Fruit fly (Drosophila melanogaster) whole organism, prepupa: ENCODE measurements around the gene CG13857.

Experiments used
- Blimp-1 ChIP-seq: fragments of 200-800 bp; sonication (Bioruptor generic); optimal IDR thresholded peaks from 3 replicates; lab custom pipeline; 2017; ENCODE audit warnings: missing biosample characterization, missing genetic modification characterization, mild to moderate bottlenecking, moderate library complexity, missing genetic modification reagents
- CG10631 ChIP-seq: fragments of 200-800 bp; sonication (Bioruptor generic); optimal IDR thresholded peaks from 2 replicates; lab custom pipeline; 2016; ENCODE audit warnings: missing biosample characterization, missing genetic modification characterization
- CG10669 ChIP-seq: fragments of 200-800 bp; sonication (Bioruptor generic); optimal IDR thresholded peaks from 3 replicates; lab custom pipeline; 2018; ENCODE audit warnings: missing biosample characterization, mild to moderate bottlenecking, missing genetic modification characterization, moderate library complexity
- CG11294 ChIP-seq: fragments of 200-800 bp; sonication (Bioruptor generic); IDR thresholded peaks from 2 replicates; pipeline ENCODE4 v1.3.6; 2022; ENCODE audit warnings: missing biosample characterization, missing genetic modification characterization
- CG11762 ChIP-seq: fragments of 200-800 bp; sonication (Bioruptor generic); optimal IDR thresholded peaks from 3 replicates; lab custom pipeline; 2016; ENCODE audit warnings: missing biosample characterization, missing genetic modification characterization; ENCODE audit not compliant: insufficient read depth
- CG11902 ChIP-seq: fragments of 200-800 bp; sonication (Bioruptor generic); optimal IDR thresholded peaks from 3 replicates; lab custom pipeline; 2016; ENCODE audit warnings: missing biosample characterization, missing genetic modification characterization
- CG1621 ChIP-seq: fragments of 200-800 bp; sonication (Bioruptor generic); optimal IDR thresholded peaks from 3 replicates; lab custom pipeline; 2018; ENCODE audit warnings: missing biosample characterization, mild to moderate bottlenecking, missing genetic modification characterization
- CG16779 ChIP-seq: fragments of 200-800 bp; sonication (Bioruptor generic); optimal IDR thresholded peaks from 3 replicates; lab custom pipeline; 2017; ENCODE audit warnings: missing biosample characterization, mild to moderate bottlenecking, missing genetic modification characterization
- CG3032 ChIP-seq: fragments of 200-800 bp; optimal IDR thresholded peaks from 2 replicates; lab custom pipeline; 2019; ENCODE audit warnings: missing biosample characterization, mild to moderate bottlenecking, missing genetic modification characterization, moderate library complexity
- CG34406 ChIP-seq: fragments of 200-800 bp; sonication (Bioruptor generic); optimal IDR thresholded peaks from 3 replicates; lab custom pipeline; 2016; ENCODE audit warnings: missing biosample characterization, missing genetic modification characterization
- CG4318 ChIP-seq: fragments of 200-800 bp; sonication (Bioruptor generic); optimal IDR thresholded peaks from 3 replicates; lab custom pipeline; 2017; ENCODE audit warnings: missing biosample characterization, mild to moderate bottlenecking, missing genetic modification characterization
- CG6163 ChIP-seq: fragments of 200-800 bp; sonication (Bioruptor generic); IDR thresholded peaks from 3 replicates; pipeline ENCODE4 v1.3.6; 2022; ENCODE audit warnings: missing biosample characterization, missing genetic modification characterization
- CG6276 ChIP-seq: fragments of 200-800 bp; sonication (Bioruptor generic); optimal IDR thresholded peaks from 2 replicates; lab custom pipeline; 2017; ENCODE audit warnings: missing biosample characterization, mild to moderate bottlenecking, missing genetic modification characterization
- CG6854 ChIP-seq: fragments of 200-800 bp; sonication (Bioruptor generic); optimal IDR thresholded peaks from 2 replicates; lab custom pipeline; 2017; ENCODE audit warnings: missing biosample characterization, mild to moderate bottlenecking, missing genetic modification characterization
- CG8319 ChIP-seq: fragments of 200-800 bp; sonication (Bioruptor generic); optimal IDR thresholded peaks from 3 replicates; lab custom pipeline; 2016; ENCODE audit warnings: missing biosample characterization, missing genetic modification characterization
- CG8632 ChIP-seq: fragments of 200-800 bp; sonication (Bioruptor generic); optimal IDR thresholded peaks from 3 replicates; lab custom pipeline; 2016; ENCODE audit warnings: missing biosample characterization, missing genetic modification characterization
- CG9139 ChIP-seq: fragments of 200-800 bp; sonication (Bioruptor generic); optimal IDR thresholded peaks from 3 replicates; lab custom pipeline; 2017; ENCODE audit warnings: missing biosample characterization, mild to moderate bottlenecking, missing genetic modification characterization
- Eip75B ChIP-seq: fragments of 200-800 bp; sonication (Bioruptor generic); optimal IDR thresholded peaks from 3 replicates; lab custom pipeline; 2016; ENCODE audit warnings: missing biosample characterization, missing genetic modification characterization
- Eip78C ChIP-seq: fragments of 200-800 bp; sonication (Bioruptor generic); peaks from one replicate; lab custom pipeline; 2016; ENCODE audit warnings: missing biosample characterization, missing genetic modification characterization
- Eip93F ChIP-seq: fragments of 200-800 bp; sonication (Bioruptor generic); optimal IDR thresholded peaks from 2 replicates; lab custom pipeline; 2016; ENCODE audit warnings: missing biosample characterization, mild to moderate bottlenecking, missing genetic modification characterization
- Ets96B ChIP-seq: fragments of 200-800 bp; optimal IDR thresholded peaks from 2 replicates; lab custom pipeline; 2019; ENCODE audit warnings: missing biosample characterization, mild to moderate bottlenecking, missing genetic modification characterization, moderate library complexity
- Gug ChIP-seq: fragments of 200-800 bp; sonication (Bioruptor generic); IDR thresholded peaks from 2 replicates; pipeline ENCODE4 v1.3.6; 2022; ENCODE audit warnings: missing biosample characterization, missing genetic modification characterization
- Hr38 ChIP-seq: sonication (Bioruptor generic); optimal IDR thresholded peaks from 2 replicates; lab custom pipeline; 2016; ENCODE audit warnings: missing biosample characterization, missing genetic modification characterization
- Hr39 ChIP-seq: fragments of 200-800 bp; sonication (Bioruptor generic); optimal IDR thresholded peaks from 2 replicates; lab custom pipeline; 2016; ENCODE audit warnings: missing biosample characterization, missing genetic modification characterization
- Lpt ChIP-seq: fragments of 200-800 bp; sonication (Bioruptor generic); optimal IDR thresholded peaks from 3 replicates; lab custom pipeline; 2016; ENCODE audit warnings: missing biosample characterization, missing genetic modification characterization
- Met ChIP-seq: fragments of 200-800 bp; sonication (Bioruptor generic); optimal IDR thresholded peaks from 3 replicates; lab custom pipeline; 2016; ENCODE audit warnings: missing biosample characterization, missing genetic modification characterization
- Smox ChIP-seq: fragments of 200-800 bp; sonication (Bioruptor generic); optimal IDR thresholded peaks from 3 replicates; lab custom pipeline; 2016; ENCODE audit warnings: missing biosample characterization, missing genetic modification characterization
- Sox14 ChIP-seq: fragments of 200-800 bp; sonication (Bioruptor generic); optimal IDR thresholded peaks from 3 replicates; lab custom pipeline; 2016; ENCODE audit warnings: missing biosample characterization, missing genetic modification characterization
- acj6 ChIP-seq: fragments of 200-800 bp; sonication (Bioruptor generic); optimal IDR thresholded peaks from 3 replicates; lab custom pipeline; 2016; ENCODE audit warnings: missing biosample characterization, missing genetic modification characterization
- eg ChIP-seq: fragments of 200-800 bp; sonication (Bioruptor generic); IDR thresholded peaks from 3 replicates; pipeline ENCODE4 v1.3.6; 2022; ENCODE audit warnings: missing biosample characterization, missing genetic modification characterization
- fd85E ChIP-seq: fragments of 200-800 bp; sonication (Bioruptor generic); optimal IDR thresholded peaks from 3 replicates; lab custom pipeline; 2016; ENCODE audit warnings: missing biosample characterization, missing genetic modification characterization
- fkh ChIP-seq: fragments of 200-800 bp; sonication (Bioruptor generic); optimal IDR thresholded peaks from 3 replicates; lab custom pipeline; 2017; ENCODE audit warnings: missing biosample characterization, mild to moderate bottlenecking, missing genetic modification characterization, moderate library complexity
- lz ChIP-seq: fragments of 200-800 bp; sonication (Bioruptor generic); optimal IDR thresholded peaks from 3 replicates; lab custom pipeline; 2016; ENCODE audit warnings: missing biosample characterization, missing genetic modification characterization
- pdm3 ChIP-seq: fragments of 200-800 bp; sonication (Bioruptor generic); optimal IDR thresholded peaks from 3 replicates; lab custom pipeline; 2016; ENCODE audit warnings: missing biosample characterization, missing genetic modification characterization
- spab ChIP-seq: fragments of 200-800 bp; sonication (Bioruptor generic); optimal IDR thresholded peaks from 2 replicates; lab custom pipeline; 2017; ENCODE audit warnings: missing biosample characterization, mild to moderate bottlenecking, missing genetic modification characterization, missing genetic modification reagents
- svp ChIP-seq: fragments of 200-800 bp; sonication (Bioruptor generic); peaks from one replicate; lab custom pipeline; 2016; ENCODE audit warnings: missing biosample characterization, missing genetic modification characterization
- topi ChIP-seq: fragments of 200-800 bp; sonication (Bioruptor generic); optimal IDR thresholded peaks from 3 replicates; lab custom pipeline; 2016; ENCODE audit warnings: missing biosample characterization, missing genetic modification characterization
- vri ChIP-seq: fragments of 200-800 bp; sonication (Bioruptor generic); optimal IDR thresholded peaks from 3 replicates; lab custom pipeline; 2016; ENCODE audit warnings: missing biosample characterization, mild to moderate bottlenecking, missing genetic modification characterization

The CG13857 gene

DNA sequence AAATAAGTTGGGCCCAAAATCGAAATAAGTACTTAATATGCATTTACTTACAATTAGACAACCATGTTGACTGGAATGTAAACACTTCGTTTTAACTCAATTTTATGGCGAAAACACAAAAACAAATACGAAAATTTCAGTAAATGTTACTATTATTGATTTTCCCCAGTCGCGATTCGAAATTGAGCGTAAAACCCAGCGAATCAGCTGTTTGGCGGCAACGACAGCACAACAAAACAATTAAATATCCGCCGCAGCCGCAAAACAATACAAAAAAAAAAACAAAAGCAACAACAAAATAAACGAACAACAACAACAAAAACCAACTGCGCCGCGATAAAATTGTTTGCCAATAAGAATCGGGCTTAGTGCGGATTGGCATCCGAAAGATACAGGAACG is 4.3 kb downstream of the CG13857 start, which contains the start of the genes CAH8 and CG7059:
TSS of gene CAH8 (minus strand) at position 101 of the 400 bp plus-strand sequence.
TSS of gene CG7059 (plus strand) at position 167 of the 400 bp plus-strand sequence.
- TF ChIP-seq Hr38 (GFP tag; lab: Kevin White, UChicago) (no peak), Lpt (no peak), CG10669 (GFP tag; lab: Kevin White, UChicago) (no peak), CG8632 (no peak), Met (GFP tag; lab: Kevin White, UChicago) (no peak), vri (GFP tag; lab: Kevin White, UChicago) (no peak), pdm3 (GFP tag; lab: Kevin White, UChicago) (no peak), Eip93F (no peak), CG6163 (GFP tag; lab: Robert Waterston, UW) (no peak), CG34406 (GFP tag; lab: Kevin White, UChicago) (no peak), Eip78C (no peak), CG11762 (no peak), spab (GFP tag; lab: Kevin White, UChicago) (no peak), lz (GFP tag; lab: Kevin White, UChicago) (no peak), CG9139 (GFP tag; lab: Kevin White, UChicago) (no peak), CG11902 (GFP tag; lab: Kevin White, UChicago) (no peak), CG10631 (GFP tag; lab: Kevin White, UChicago) (no peak), topi (GFP tag; lab: Kevin White, UChicago) (no peak), CG6854 (GFP tag; lab: Kevin White, UChicago) (no peak)

dm6 chr3R:22381735-22382134 is 12.2 kb downstream of the CG13857 start, which contains the start of gene Gpdh3:
Gpdh3 (plus strand) TSS chr3R:22382035.
- TF ChIP-seq eg (no peak), CG1621 (tag; lab: Kevin White, UChicago) (no peak), acj6 (no peak), Eip93F (no peak), CG11902 (GFP tag; lab: Kevin White, UChicago) (no peak), Sox14 (no peak), vri (GFP tag; lab: Kevin White, UChicago) (no peak), CG4318 (no peak), Hr39 (GFP tag; lab: Kevin White, UChicago) (no peak), Gug (GFP tag; lab: Robert Waterston, UW) (no peak)
- TF ChIP-seq, all 60 proteins: peak for 0

dm6 chr3R:22381077-22381476 is 12.8 kb downstream of the CG13857 start, which contains the start of gene CG43342:
CG43342 (plus strand) TSS chr3R:22381340.
- TF ChIP-seq Smox (GFP tag; lab: Kevin White, UChicago) (no peak), fkh (GFP tag; lab: Kevin White, UChicago) (peak; percentile 64)

DNA sequence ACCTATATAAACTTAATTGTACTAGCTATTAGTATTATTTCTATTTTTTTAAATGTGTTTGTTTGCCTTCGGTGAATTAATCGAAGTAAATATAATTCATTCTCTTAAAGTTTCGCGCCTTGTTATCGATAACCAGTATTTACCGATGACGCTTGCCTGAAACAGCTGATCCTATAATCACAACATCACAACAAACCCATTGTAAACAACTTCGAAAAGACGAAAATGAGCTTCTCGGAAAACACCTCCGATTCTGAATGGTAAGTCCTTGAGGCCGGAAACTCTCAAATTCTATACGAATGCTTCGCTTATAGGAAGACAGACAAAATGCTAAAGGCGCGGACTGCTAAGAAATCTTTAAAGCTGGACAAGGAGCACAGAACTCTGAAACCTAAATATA is 14.0 kb downstream of the CG13857 start, which contains the start of gene CG34149:
TSS of gene CG34149 (plus strand) at position 187 of the 400 bp plus-strand sequence.
- no peak for TF ChIP-seq CG8319 (GFP tag; lab: Kevin White, UChicago)
- TF ChIP-seq CG3032 = no peak
- peak; percentile 82 for TF ChIP-seq fkh (GFP tag; lab: Kevin White, UChicago)
- no peak for TF ChIP-seq CG10669 (GFP tag; lab: Kevin White, UChicago)
- no peak for TF ChIP-seq CG16779
- TF ChIP-seq CG6854 (GFP tag; lab: Kevin White, UChicago) = no peak
- no peak for TF ChIP-seq fd85E
- no peak for TF ChIP-seq Ets96B (tag; lab: Kevin White, UChicago)
- no peak for TF ChIP-seq svp (GFP tag; lab: Kevin White, UChicago)

DNA sequence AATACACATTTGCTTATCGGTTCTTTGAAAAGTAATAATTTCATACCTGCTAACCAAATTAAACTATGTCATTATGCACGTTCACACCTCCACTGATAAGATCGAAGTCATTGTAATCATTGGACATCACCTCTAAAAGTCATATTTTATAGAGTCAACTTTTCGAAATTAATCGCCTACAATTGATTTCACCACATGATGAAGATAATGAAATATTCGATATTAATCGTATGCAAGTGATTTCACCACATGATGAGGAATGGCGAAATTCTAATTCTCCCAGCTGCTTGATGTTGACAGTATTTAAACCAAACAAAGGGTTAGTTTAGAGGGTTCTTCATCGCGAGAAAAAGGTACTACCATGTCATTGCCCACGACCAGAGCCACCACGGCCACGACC is 18.2 kb downstream of the CG13857 start, which contains the start of gene CG18596:
TSS of gene CG18596 (plus strand) at position 250 of the 400 bp plus-strand sequence.
- TF ChIP-seq vri (GFP tag; lab: Kevin White, UChicago) (no peak), CG10669 (GFP tag; lab: Kevin White, UChicago) (no peak), Smox (GFP tag; lab: Kevin White, UChicago) (no peak), CG8632 (no peak), CG11294 (GFP tag; lab: Robert Waterston, UW) (no peak), Met (GFP tag; lab: Kevin White, UChicago) (no peak), CG6276 (GFP tag; lab: Kevin White, UChicago) (no peak), Eip93F (no peak), lz (GFP tag; lab: Kevin White, UChicago) (no peak), CG11762 (no peak), Ets96B (tag; lab: Kevin White, UChicago) (no peak), pdm3 (GFP tag; lab: Kevin White, UChicago) (no peak), Blimp-1 (GFP tag; lab: Kevin White, UChicago) (no peak), topi (GFP tag; lab: Kevin White, UChicago) (no peak), Lpt (no peak), Hr39 (GFP tag; lab: Kevin White, UChicago) (no peak), Eip75B (no peak)
